Fruit fly (Drosophila melanogaster) S2 (cell line): ENCODE results near the gene CG16713.

Experiments used
- CG8478 ChIP-seq: fragments of >200 bp; optimal IDR thresholded peaks from 2 replicates; lab custom pipeline; 2018
- CTCF ChIP-seq, 2 experiments: fragments of >200 bp; optimal IDR thresholded peaks; 2 replicates each; lab custom pipeline; 2018

DNA sequence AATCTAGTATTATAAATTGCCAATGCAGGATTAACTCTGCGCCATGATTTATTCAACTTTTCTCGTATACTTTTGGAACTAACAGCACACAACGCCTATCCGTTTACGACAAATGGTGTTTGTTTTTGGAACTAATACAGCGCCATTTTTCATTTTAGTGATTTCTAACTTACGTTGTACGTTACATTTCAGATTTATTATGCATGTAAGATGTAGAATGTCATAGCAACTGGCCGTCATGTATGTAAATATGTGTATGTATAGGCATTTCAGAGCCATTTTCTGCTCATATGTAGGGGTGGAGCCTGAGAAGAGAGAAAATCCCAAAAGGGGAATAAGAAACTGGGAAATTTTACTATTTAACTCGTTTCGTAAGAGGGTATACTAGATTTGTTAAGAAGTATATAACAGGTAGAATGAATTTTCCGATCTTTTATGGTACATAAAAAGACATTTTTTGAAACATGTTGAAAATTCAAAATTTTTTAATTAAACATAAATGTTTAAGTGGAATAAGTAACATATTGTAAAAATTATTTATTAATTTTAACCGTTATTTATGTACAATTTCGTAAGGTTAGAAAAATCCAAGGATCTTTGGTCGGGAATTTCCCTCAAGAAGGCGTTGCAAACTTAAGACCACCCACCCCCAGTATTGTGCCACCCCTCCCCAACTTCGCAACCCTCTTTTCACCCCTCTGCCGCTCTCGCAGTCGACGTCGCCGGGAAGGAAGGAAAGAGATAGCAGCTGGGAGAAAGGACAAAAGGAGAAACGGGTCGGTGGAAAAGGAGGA lies 37.7 kb downstream of the CG16713 start:
- peak; percentile 98 to 99 for TF ChIP-seq CTCF (optimal IDR thresholded peaks at IDR 0.05; lab: Kevin White, UChicago)
- TF ChIP-seq CG8478 (lab: Kevin White, UChicago): no peak
